Worm (Caenorhabditis elegans) whole organism, L4/young adult: Measurements from ENCODE around the gene F07E5.9.

Source experiments
- W03F9.2 ChIP-seq: fragments of 150-350 bp; optimal IDR thresholded peaks from 2 replicates; lab custom pipeline; 2014; ENCODE audit warnings: missing biosample characterization, missing genetic modification characterization
- dao-5 ChIP-seq: sonication (generic microtip); optimal IDR thresholded peaks from 2 replicates; lab custom pipeline; 2016; ENCODE audit warnings: missing genotype, missing genetic modification characterization, moderate library complexity, missing compliant biosample characterization
- him-1 ChIP-seq: sonication (generic microtip); optimal IDR thresholded peaks from 2 replicates; lab custom pipeline; 2016; ENCODE audit warnings: missing genotype, missing genetic modification reagents, missing genetic modification characterization, missing compliant biosample characterization

Gene F07E5.9

ce11 chrII:2080425-2080824 lies at the start of gene F07E5.9:
Gene F07E5.9 (minus strand): TSS chrII:2080525.
- TF ChIP-seq him-1 (tag; lab: Kevin White, UChicago) (no peak), dao-5 (tag; lab: Kevin White, UChicago) (no peak), W03F9.2 (no peak)

- TF ChIP-seq W03F9.2 (no peak), dao-5 (tag; lab: Kevin White, UChicago) (no peak), him-1 (tag; lab: Kevin White, UChicago) (no peak)
These were observed 42.4 kb upstream of the F07E5.9 start for ce11 chrII:2122762-2123161.

- TF ChIP-seq him-1 (tag; lab: Kevin White, UChicago), result no peak
- TF ChIP-seq W03F9.2, result no peak
- TF ChIP-seq dao-5 (tag; lab: Kevin White, UChicago), result no peak
These were observed 41.8 kb upstream of the F07E5.9 start, which contains the start of gene math-37 for ce11 chrII:2122091-2122490. Gene math-37 (minus strand): TSS chrII:2122191.

- TF ChIP-seq W03F9.2 (no peak), dao-5 (tag; lab: Kevin White, UChicago) (no peak), him-1 (tag; lab: Kevin White, UChicago) (no peak)
These were observed 36.5 kb upstream of the F07E5.9 start, which contains the start of gene srh-195 for ce11 chrII:2116794-2117193. Gene srh-195 (minus strand): TSS chrII:2116894.

- no peak for TF ChIP-seq dao-5 (tag; lab: Kevin White, UChicago)
These were observed 34.2 kb upstream of the F07E5.9 start for ce11 chrII:2114488-2114887.

ce11 chrII:2112948-2113347 lies 32.6 kb upstream of the F07E5.9 start, which contains the start of gene R52.6:
Gene R52.6 (minus strand): TSS chrII:2113048.
- TF ChIP-seq dao-5 (tag; lab: Kevin White, UChicago) (no peak), him-1 (tag; lab: Kevin White, UChicago) (no peak), W03F9.2 (no peak)

- TF ChIP-seq W03F9.2 (no peak), dao-5 (tag; lab: Kevin White, UChicago) (no peak), him-1 (tag; lab: Kevin White, UChicago) (no peak)
These were observed 29.6 kb upstream of the F07E5.9 start, which contains the start of gene R52.5 for ce11 chrII:2109943-2110342. Gene R52.5 (minus strand): TSS chrII:2110043.

ce11 chrII:2108295-2108694 lies 28.0 kb upstream of the F07E5.9 start, which contains the start of gene R52.4:
Gene R52.4 (minus strand): TSS chrII:2108395.
- TF ChIP-seq him-1 (tag; lab: Kevin White, UChicago) (no peak), W03F9.2 (no peak), dao-5 (tag; lab: Kevin White, UChicago) (no peak)

ce11 chrII:2099139-2099976 lies 19.0 kb upstream of the F07E5.9 start, which contains the start of gene math-42:
Gene math-42 (plus strand): TSS chrII:2099926.
- TF ChIP-seq W03F9.2, result no peak

- TF ChIP-seq dao-5 (tag; lab: Kevin White, UChicago) (no peak), him-1 (tag; lab: Kevin White, UChicago) (no peak), W03F9.2 (no peak)
These were observed 14.8 kb upstream of the F07E5.9 start, which contains the start of gene T16A1.2 for ce11 chrII:2094924-2095650. Gene T16A1.2 (plus strand): TSS chrII:2095600.

- TF ChIP-seq W03F9.2 (no peak), him-1 (tag; lab: Kevin White, UChicago) (no peak), dao-5 (tag; lab: Kevin White, UChicago) (no peak)
These were observed 13.2 kb upstream of the F07E5.9 start, which contains the start of gene fbxb-37 for ce11 chrII:2093456-2093926. Gene fbxb-37 (minus strand): TSS chrII:2093876.

- TF ChIP-seq him-1 (tag; lab: Kevin White, UChicago) (no peak), W03F9.2 (no peak), dao-5 (tag; lab: Kevin White, UChicago) (no peak)
These were observed 11.6 kb upstream of the F07E5.9 start, which contains the start of gene T16A1.10 for ce11 chrII:2091972-2092371. Gene T16A1.10 (minus strand): TSS chrII:2092094.

- TF ChIP-seq W03F9.2 (no peak), him-1 (tag; lab: Kevin White, UChicago) (no peak), dao-5 (tag; lab: Kevin White, UChicago) (no peak)
These were observed 10.3 kb upstream of the F07E5.9 start, which contains the start of gene trpl-5 for ce11 chrII:2090605-2091004. Gene trpl-5 (minus strand): TSS chrII:2090636.
